Comparison of ENCODE assay signal across 5 worm cellular contexts in genomic region chrII:13293502-13293901, ce11.
TF ChIP-seq lines count a peak whose summit lies in the region.

No protein-coding gene starts in this region.

TF ChIP-seq in whole organism, L1 larva, 84 proteins besides CTCF, POLR2A, EP300 and RAD21:
- no peak for TF ChIP-seq egl-13 (tag; optimal IDR thresholded peaks at IDR 0.05; lab: Kevin White, UChicago)
- no peak for TF ChIP-seq fkh-4 (tag; optimal IDR thresholded peaks at IDR 0.05; lab: Kevin White, UChicago; ENCODE audit: borderline replicate concordance)
- no peak for TF ChIP-seq swsn-7 (tag; optimal IDR thresholded peaks at IDR 0.05; lab: Kevin White, UChicago)
- TF ChIP-seq nhr-77 (tag; optimal IDR thresholded peaks at IDR 0.05; lab: Kevin White, UChicago) = no peak
- no peak for TF ChIP-seq pqm-1 (tag; optimal IDR thresholded peaks at IDR 0.05; lab: Kevin White, UChicago)
- peak; percentile 42 for TF ChIP-seq blmp-1 (tag; optimal IDR thresholded peaks at IDR 0.05; lab: Kevin White, UChicago)
- TF ChIP-seq nhr-85 (tag; lab: Kevin White, UChicago) = peak; percentile 40

TF ChIP-seq in whole organism, L2 larva, 48 proteins besides CTCF, POLR2A, EP300 and RAD21:
- TF ChIP-seq sma-9 (GFP tag; optimal IDR thresholded peaks at IDR 0.05; lab: Kevin White, UChicago) (peak; percentile 41), sma-9 (tag; optimal IDR thresholded peaks at IDR 0.05; lab: Kevin White, UChicago) (no peak), mbf-1 (tag; optimal IDR thresholded peaks at IDR 0.05; lab: Kevin White, UChicago) (no peak), ztf-1 (GFP tag; conservative IDR thresholded peaks at IDR 0.05; lab: Robert Waterston, UW) (no peak), ceh-16 (tag; optimal IDR thresholded peaks at IDR 0.05; lab: Kevin White, UChicago) (peak; percentile 30), elt-1 (tag; optimal IDR thresholded peaks at IDR 0.05; lab: Kevin White, UChicago) (peak; percentile 68), nhr-21 (tag; optimal IDR thresholded peaks at IDR 0.05; lab: Kevin White, UChicago) (no peak)

TF ChIP-seq in whole organism, L3 larva, 47 proteins besides CTCF, POLR2A, EP300 and RAD21:
- TF ChIP-seq nhr-23 (tag; optimal IDR thresholded peaks at IDR 0.05; lab: Kevin White, UChicago) (peak; percentile 58), egl-27 (tag; optimal IDR thresholded peaks at IDR 0.05; lab: Kevin White, UChicago) (no peak), fkh-10 (GFP tag; optimal IDR thresholded peaks at IDR 0.05; lab: Kevin White, UChicago) (no peak)
TF ChIP-seq in whole organism, L3 larva: peak in this region for 1.

TF ChIP-seq in whole organism, early embryonic, 17 proteins besides CTCF, POLR2A, EP300 and RAD21:
- no peak for TF ChIP-seq tra-4 (tag; optimal IDR thresholded peaks at IDR 0.05; lab: Kevin White, UChicago)
- TF ChIP-seq ceh-36 (tag; optimal IDR thresholded peaks at IDR 0.05; lab: Kevin White, UChicago) = peak; percentile 7

TF ChIP-seq in whole organism, mixed stage, embryonic, 35 proteins besides CTCF, POLR2A, EP300 and RAD21:
- TF ChIP-seq pha-4 (tag; optimal IDR thresholded peaks at IDR 0.05; lab: Kevin White, UChicago) = no peak
- no peak for TF ChIP-seq unc-62 (GFP tag; optimal IDR thresholded peaks at IDR 0.05; lab: Kevin White, UChicago)
- TF ChIP-seq ceh-39 (tag; optimal IDR thresholded peaks at IDR 0.05; lab: Kevin White, UChicago) = no peak
- no peak for TF ChIP-seq mls-2 (tag; optimal IDR thresholded peaks at IDR 0.05; lab: Kevin White, UChicago)
- peak; percentile 40 for TF ChIP-seq elt-1 (tag; optimal IDR thresholded peaks at IDR 0.05; lab: Kevin White, UChicago; ENCODE audit: borderline replicate concordance, insufficient read depth)
- no peak for TF ChIP-seq nhr-28 (tag; optimal IDR thresholded peaks at IDR 0.05; lab: Kevin White, UChicago)
- TF ChIP-seq ztf-11 (tag; optimal IDR thresholded peaks at IDR 0.05; lab: Kevin White, UChicago) = no peak

Comparison
In these comparisons a context has a peak if more than half of its experiments do, and no peak if none do; other contexts are left out.
1. Of the 22 proteins assayed by ChIP-seq in both whole organism, L1 larva and whole organism, L2 larva: peak only in whole organism, L1 larva: blmp-1; only in whole organism, L2 larva: none; in both: none; in neither: 21.